Fruit fly (Drosophila melanogaster): ENCODE measurements around the gene msl-1.

msl-1 gene

dm6 chr2L:18676948-18677820 is 11.4 kb downstream of the msl-1 start, which contains the start of the genes Mst36Fa and CG31751 (continued):
- TF ChIP-seq knrl (GFP tag; IDR thresholded peaks at IDR 0.05; ENCODE audit: partially characterized antibody), result 0 out of 3 replicates have a peak, but pooled peaks have one; percentile 39
- TF ChIP-seq fu2 (GFP tag; optimal IDR thresholded peaks at IDR 0.05), result peak; percentile 43
- TF ChIP-seq CG7786 (GFP tag; optimal IDR thresholded peaks at IDR 0.05), result peak; percentile 76
- peak; percentile 95 for TF ChIP-seq Hmr (GFP tag; optimal IDR thresholded peaks at IDR 0.05)
- peak; percentile 43 for TF ChIP-seq NC2α (GFP tag; optimal IDR thresholded peaks at IDR 0.05)
- TF ChIP-seq CG7556 (GFP tag; optimal IDR thresholded peaks at IDR 0.05), result peak; percentile 88
- TF ChIP-seq wek (GFP tag; optimal IDR thresholded peaks at IDR 0.05), result peak; percentile 88
- no peak for TF ChIP-seq usp (GFP tag; optimal IDR thresholded peaks at IDR 0.05)
- peak; percentile 68 for TF ChIP-seq Antp (GFP tag; optimal IDR thresholded peaks at IDR 0.05)
- 0 out of 2 replicates have a peak, but pooled peaks have one; percentile 15 for TF ChIP-seq Taf1 (GFP tag; IDR thresholded peaks at IDR 0.05)
- TF ChIP-seq CG12104 (GFP tag; optimal IDR thresholded peaks at IDR 0.05), result peak; percentile 73
- TF ChIP-seq CG17385 (GFP tag; optimal IDR thresholded peaks at IDR 0.05), result peak; percentile 99
- TF ChIP-seq bigmax (GFP tag; optimal IDR thresholded peaks at IDR 0.05), result no peak
- no peak for TF ChIP-seq gt (GFP tag; IDR thresholded peaks at IDR 0.05)
- no peak for TF ChIP-seq Poxn (GFP tag; IDR thresholded peaks at IDR 0.05)
- TF ChIP-seq sqz (GFP tag; optimal IDR thresholded peaks at IDR 0.05), result no peak
- TF ChIP-seq CG12744 (GFP tag; optimal IDR thresholded peaks at IDR 0.05), result peak; percentile 28
- peak; percentile 81 for TF ChIP-seq NK7.1 (GFP tag; optimal IDR thresholded peaks at IDR 0.05)
- TF ChIP-seq lilli (GFP tag; optimal IDR thresholded peaks at IDR 0.05), result peak; percentile 29
- peak; percentile 51 for TF ChIP-seq grau (tag; optimal IDR thresholded peaks at IDR 0.05)
- no peak; the same call in 2 of the 3 replicates for TF ChIP-seq CG17361 (GFP tag; IDR thresholded peaks at IDR 0.05)
- peak; percentile 76 for TF ChIP-seq Dbx (GFP tag; IDR thresholded peaks at IDR 0.05)
- TF ChIP-seq seq (GFP tag; IDR thresholded peaks at IDR 0.05), result peak; percentile 77
- TF ChIP-seq CG4328 (GFP tag; optimal IDR thresholded peaks at IDR 0.05), result peak; percentile 84
- peak; percentile 51 for TF ChIP-seq Xrp1 (GFP tag; IDR thresholded peaks at IDR 0.05)
- TF ChIP-seq CG12219 (GFP tag; optimal IDR thresholded peaks at IDR 0.05), result peak; percentile 82
- TF ChIP-seq grn (GFP tag; optimal IDR thresholded peaks at IDR 0.05), result peak; percentile 86
- no peak for TF ChIP-seq Kr (GFP tag; optimal IDR thresholded peaks at IDR 0.05)
- TF ChIP-seq CG1529 (GFP tag; optimal IDR thresholded peaks at IDR 0.05), result peak; percentile 82
- TF ChIP-seq toy (GFP tag; IDR thresholded peaks at IDR 0.05), result 0 out of 2 replicates have a peak, but pooled peaks have one; percentile 33
- TF ChIP-seq Optix (GFP tag; IDR thresholded peaks at IDR 0.05), result no peak; the same call in 2 of the 3 replicates
- TF ChIP-seq otp (GFP tag; IDR thresholded peaks at IDR 0.05), result peak; percentile 88; the same call in 2 of the 3 replicates
- TF ChIP-seq Ravus (GFP tag; IDR thresholded peaks at IDR 0.05), result no peak
- TF ChIP-seq pzg (GFP tag; optimal IDR thresholded peaks at IDR 0.05), result peak; percentile 88
- peak; percentile 56 for TF ChIP-seq CG5953 (GFP tag; IDR thresholded peaks at IDR 0.05)
- no peak; the same call in 1 of the 2 replicates for TF ChIP-seq CG31441 (GFP tag; IDR thresholded peaks at IDR 0.05)
- peak; percentile 19; the same call in 1 of the 2 replicates for TF ChIP-seq ara (GFP tag; IDR thresholded peaks at IDR 0.05)
- TF ChIP-seq CG10209 (GFP tag; optimal IDR thresholded peaks at IDR 0.05), result peak; percentile 88
- TF ChIP-seq abd-A (tag; optimal IDR thresholded peaks at IDR 0.05), result no peak
- TF ChIP-seq Awh (GFP tag; IDR thresholded peaks at IDR 0.05), result peak; percentile 88
- peak; percentile 52 for TF ChIP-seq Hr3 (GFP tag; optimal IDR thresholded peaks at IDR 0.05)
- no peak for TF ChIP-seq ab (GFP tag; optimal IDR thresholded peaks at IDR 0.05)
- no peak for TF ChIP-seq wor (GFP tag; IDR thresholded peaks at IDR 0.05)
- peak; percentile 85 for TF ChIP-seq CG18619 (GFP tag; optimal IDR thresholded peaks at IDR 0.05)
- no peak for TF ChIP-seq Doc3 (GFP tag; IDR thresholded peaks at IDR 0.05; ENCODE audit: partially characterized antibody)
- no peak for TF ChIP-seq ac (GFP tag; optimal IDR thresholded peaks at IDR 0.05)
- TF ChIP-seq CG13296 (GFP tag; optimal IDR thresholded peaks at IDR 0.05), result peak; percentile 89
- TF ChIP-seq nom (GFP tag; optimal IDR thresholded peaks at IDR 0.05), result no peak
- TF ChIP-seq CG12155 (GFP tag; optimal IDR thresholded peaks at IDR 0.05), result peak; percentile 23
